Fruit fly (Drosophila melanogaster) whole organism, prepupa: ENCODE results near the gene CG5953.

Experiments
- CG10631 ChIP-seq: fragments of 200-800 bp; sonication (Bioruptor generic); optimal IDR thresholded peaks from 2 replicates; lab custom pipeline; 2016; ENCODE audit warnings: missing biosample characterization, missing genetic modification characterization
- CG10669 ChIP-seq: fragments of 200-800 bp; sonication (Bioruptor generic); optimal IDR thresholded peaks from 3 replicates; lab custom pipeline; 2018; ENCODE audit warnings: missing biosample characterization, mild to moderate bottlenecking, missing genetic modification characterization, moderate library complexity
- CG11294 ChIP-seq: fragments of 200-800 bp; sonication (Bioruptor generic); IDR thresholded peaks from 2 replicates; pipeline ENCODE4 v1.3.6; 2022; ENCODE audit warnings: missing biosample characterization, missing genetic modification characterization
- CG11762 ChIP-seq: fragments of 200-800 bp; sonication (Bioruptor generic); optimal IDR thresholded peaks from 3 replicates; lab custom pipeline; 2016; ENCODE audit warnings: missing biosample characterization, missing genetic modification characterization; ENCODE audit not compliant: insufficient read depth
- CG11902 ChIP-seq: fragments of 200-800 bp; sonication (Bioruptor generic); optimal IDR thresholded peaks from 3 replicates; lab custom pipeline; 2016; ENCODE audit warnings: missing biosample characterization, missing genetic modification characterization
- CG15336 ChIP-seq: fragments of 200-800 bp; sonication (Bioruptor generic); IDR thresholded peaks from 2 replicates; pipeline ENCODE4 v1.3.6; 2022; ENCODE audit warnings: missing biosample characterization, missing genetic modification characterization
- CG16779 ChIP-seq: fragments of 200-800 bp; sonication (Bioruptor generic); optimal IDR thresholded peaks from 3 replicates; lab custom pipeline; 2017; ENCODE audit warnings: missing biosample characterization, mild to moderate bottlenecking, missing genetic modification characterization
- CG3032 ChIP-seq: fragments of 200-800 bp; optimal IDR thresholded peaks from 2 replicates; lab custom pipeline; 2019; ENCODE audit warnings: missing biosample characterization, mild to moderate bottlenecking, missing genetic modification characterization, moderate library complexity
- CG31627 ChIP-seq: fragments of 200-800 bp; sonication (Bioruptor generic); optimal IDR thresholded peaks from 3 replicates; lab custom pipeline; 2016; ENCODE audit warnings: missing biosample characterization, missing genetic modification characterization
- CG32006 ChIP-seq: fragments of 200-800 bp; sonication (Bioruptor generic); optimal IDR thresholded peaks from 3 replicates; lab custom pipeline; 2017; ENCODE audit warnings: missing biosample characterization, mild to moderate bottlenecking, missing genetic modification characterization
- CG34406 ChIP-seq: fragments of 200-800 bp; sonication (Bioruptor generic); optimal IDR thresholded peaks from 3 replicates; lab custom pipeline; 2016; ENCODE audit warnings: missing biosample characterization, missing genetic modification characterization
- CG4318 ChIP-seq: fragments of 200-800 bp; sonication (Bioruptor generic); optimal IDR thresholded peaks from 3 replicates; lab custom pipeline; 2017; ENCODE audit warnings: missing biosample characterization, mild to moderate bottlenecking, missing genetic modification characterization
- CG6163 ChIP-seq: fragments of 200-800 bp; sonication (Bioruptor generic); IDR thresholded peaks from 3 replicates; pipeline ENCODE4 v1.3.6; 2022; ENCODE audit warnings: missing biosample characterization, missing genetic modification characterization
- CG6276 ChIP-seq: fragments of 200-800 bp; sonication (Bioruptor generic); optimal IDR thresholded peaks from 2 replicates; lab custom pipeline; 2017; ENCODE audit warnings: missing biosample characterization, mild to moderate bottlenecking, missing genetic modification characterization
- CG6808 ChIP-seq: fragments of 200-800 bp; sonication (Bioruptor generic); optimal IDR thresholded peaks from 3 replicates; lab custom pipeline; 2017; ENCODE audit warnings: missing biosample characterization, missing genetic modification characterization, mild to moderate bottlenecking, moderate library complexity, missing genetic modification reagents
- CG6854 ChIP-seq: fragments of 200-800 bp; sonication (Bioruptor generic); optimal IDR thresholded peaks from 2 replicates; lab custom pipeline; 2017; ENCODE audit warnings: missing biosample characterization, mild to moderate bottlenecking, missing genetic modification characterization
- CG8119 ChIP-seq: fragments of 200-800 bp; sonication (Bioruptor generic); IDR thresholded peaks from 3 replicates; pipeline ENCODE4 v1.3.6; 2022; ENCODE audit warnings: missing biosample characterization, missing genetic modification characterization
- CG8319 ChIP-seq: fragments of 200-800 bp; sonication (Bioruptor generic); optimal IDR thresholded peaks from 3 replicates; lab custom pipeline; 2016; ENCODE audit warnings: missing biosample characterization, missing genetic modification characterization
- CG9139 ChIP-seq: fragments of 200-800 bp; sonication (Bioruptor generic); optimal IDR thresholded peaks from 3 replicates; lab custom pipeline; 2017; ENCODE audit warnings: missing biosample characterization, mild to moderate bottlenecking, missing genetic modification characterization
- Eip75B ChIP-seq: fragments of 200-800 bp; sonication (Bioruptor generic); optimal IDR thresholded peaks from 3 replicates; lab custom pipeline; 2016; ENCODE audit warnings: missing biosample characterization, missing genetic modification characterization
- Eip78C ChIP-seq: fragments of 200-800 bp; sonication (Bioruptor generic); peaks from one replicate; lab custom pipeline; 2016; ENCODE audit warnings: missing biosample characterization, missing genetic modification characterization
- Ets96B ChIP-seq: fragments of 200-800 bp; optimal IDR thresholded peaks from 2 replicates; lab custom pipeline; 2019; ENCODE audit warnings: missing biosample characterization, mild to moderate bottlenecking, missing genetic modification characterization, moderate library complexity
- Gug ChIP-seq: fragments of 200-800 bp; sonication (Bioruptor generic); IDR thresholded peaks from 2 replicates; pipeline ENCODE4 v1.3.6; 2022; ENCODE audit warnings: missing biosample characterization, missing genetic modification characterization
- Hr38 ChIP-seq: sonication (Bioruptor generic); optimal IDR thresholded peaks from 2 replicates; lab custom pipeline; 2016; ENCODE audit warnings: missing biosample characterization, missing genetic modification characterization
- Hr4 ChIP-seq: fragments of 200-800 bp; sonication (Bioruptor generic); optimal IDR thresholded peaks from 3 replicates; lab custom pipeline; 2016; ENCODE audit warnings: missing biosample characterization, missing genetic modification characterization
- Sox102F ChIP-seq: fragments of 200-800 bp; sonication (Bioruptor generic); optimal IDR thresholded peaks from 2 replicates; lab custom pipeline; 2016; ENCODE audit warnings: missing biosample characterization, mild to moderate bottlenecking, missing genetic modification characterization
- Sox14 ChIP-seq: fragments of 200-800 bp; sonication (Bioruptor generic); optimal IDR thresholded peaks from 3 replicates; lab custom pipeline; 2016; ENCODE audit warnings: missing biosample characterization, missing genetic modification characterization
- dsx ChIP-seq: fragments of 200-800 bp; optimal IDR thresholded peaks from 3 replicates; lab custom pipeline; 2019; ENCODE audit warnings: missing biosample characterization, mild to moderate bottlenecking, missing genetic modification characterization, moderate library complexity; ENCODE audit not compliant: poor library complexity, severe bottlenecking
- eg ChIP-seq: fragments of 200-800 bp; sonication (Bioruptor generic); IDR thresholded peaks from 3 replicates; pipeline ENCODE4 v1.3.6; 2022; ENCODE audit warnings: missing biosample characterization, missing genetic modification characterization
- esn ChIP-seq: fragments of 200-800 bp; sonication (Bioruptor generic); optimal IDR thresholded peaks from 2 replicates; lab custom pipeline; 2016; ENCODE audit warnings: missing biosample characterization, mild to moderate bottlenecking, missing genetic modification characterization, moderate library complexity
- fd59A ChIP-seq: fragments of 200-800 bp; sonication (Bioruptor generic); optimal IDR thresholded peaks from 2 replicates; lab custom pipeline; 2017; ENCODE audit warnings: missing biosample characterization, mild to moderate bottlenecking, missing genetic modification characterization, missing genetic modification reagents
- fd85E ChIP-seq: fragments of 200-800 bp; sonication (Bioruptor generic); optimal IDR thresholded peaks from 3 replicates; lab custom pipeline; 2016; ENCODE audit warnings: missing biosample characterization, missing genetic modification characterization
- net ChIP-seq: fragments of 200-800 bp; sonication (Bioruptor generic); optimal IDR thresholded peaks from 3 replicates; lab custom pipeline; 2016; ENCODE audit warnings: missing biosample characterization, missing genetic modification characterization
- spab ChIP-seq: fragments of 200-800 bp; sonication (Bioruptor generic); optimal IDR thresholded peaks from 2 replicates; lab custom pipeline; 2017; ENCODE audit warnings: missing biosample characterization, mild to moderate bottlenecking, missing genetic modification characterization, missing genetic modification reagents
- ss ChIP-seq, 2 experiments: fragments of 200-800 bp; sonication (Bioruptor generic); optimal IDR thresholded peaks; 2 replicates in 1 of 2; 3 replicates in 1 of 2; lab custom pipeline; 2017 to 2018; ENCODE audit warnings: mild to moderate bottlenecking in 2 of 2, missing biosample characterization in 2 of 2, missing genetic modification characterization in 2 of 2, moderate library complexity in 1 of 2
- svp ChIP-seq: fragments of 200-800 bp; sonication (Bioruptor generic); peaks from one replicate; lab custom pipeline; 2016; ENCODE audit warnings: missing biosample characterization, missing genetic modification characterization
- topi ChIP-seq: fragments of 200-800 bp; sonication (Bioruptor generic); optimal IDR thresholded peaks from 3 replicates; lab custom pipeline; 2016; ENCODE audit warnings: missing biosample characterization, missing genetic modification characterization
- vri ChIP-seq: fragments of 200-800 bp; sonication (Bioruptor generic); optimal IDR thresholded peaks from 3 replicates; lab custom pipeline; 2016; ENCODE audit warnings: missing biosample characterization, mild to moderate bottlenecking, missing genetic modification characterization

Gene CG5953

dm6 chr2L:16519582-16520474, 12.8 kb downstream of the CG5953 start (continued):
- TF ChIP-seq CG34406 (GFP tag; lab: Kevin White, UChicago) (no peak), Hr4 (no peak), Hr38 (GFP tag; lab: Kevin White, UChicago) (no peak), Ets96B (no peak), CG6276 (GFP tag; lab: Kevin White, UChicago) (peak; percentile 39), esn (GFP tag; lab: Kevin White, UChicago) (peak; percentile 47), fd59A (GFP tag; lab: Kevin White, UChicago) (no peak), CG15336 (GFP tag; lab: Robert Waterston, UW) (peak; percentile 62)

- TF ChIP-seq CG6163 (GFP tag; lab: Robert Waterston, UW) (peak; percentile 47; the same call in 2 of the 3 replicates), CG6276 (GFP tag; lab: Kevin White, UChicago) (peak; percentile 69), CG16779 (tag; lab: Kevin White, UChicago) (peak; percentile 35), Eip78C (GFP tag; lab: Kevin White, UChicago) (peak; percentile 15), Gug (GFP tag; lab: Robert Waterston, UW) (peak; percentile 15; the same call in 1 of the 2 replicates), Ets96B (no peak), CG10631 (GFP tag; lab: Kevin White, UChicago) (no peak), CG6808 (peak; percentile 51), spab (GFP tag; lab: Kevin White, UChicago) (peak; percentile 26), svp (GFP tag; lab: Kevin White, UChicago) (peak; percentile 47), CG8119 (GFP tag; lab: Robert Waterston, UW) (peak; percentile 29; the same call in 2 of the 3 replicates), Hr38 (GFP tag; lab: Kevin White, UChicago) (no peak), ss (GFP tag; optimal IDR thresholded peaks at IDR 0.05; lab: Kevin White, UChicago) (peak; percentile 58 to 61), CG15336 (GFP tag; lab: Robert Waterston, UW) (0 out of 2 replicates have a peak, but pooled peaks have one; percentile 25), Hr4 (peak; percentile 4), CG32006 (GFP tag; lab: Kevin White, UChicago) (no peak), net (GFP tag; lab: Kevin White, UChicago) (peak; percentile 25), eg (GFP tag; lab: Robert Waterston, UW) (0 out of 3 replicates have a peak, but pooled peaks have one; percentile 22), CG9139 (peak; percentile 10)
These were observed 21.4 kb downstream of the CG5953 start for dm6 chr2L:16511277-16511678.

dm6 chr2L:16507682-16508269, 24.9 kb downstream of the CG5953 start:
- TF ChIP-seq CG3032: peak; percentile 4
- TF ChIP-seq topi (GFP tag; lab: Kevin White, UChicago): no peak
- TF ChIP-seq Eip78C (GFP tag; lab: Kevin White, UChicago): peak; percentile 55
- TF ChIP-seq Sox102F: no peak
- TF ChIP-seq CG11294 (GFP tag; lab: Robert Waterston, UW): no peak

DNA sequence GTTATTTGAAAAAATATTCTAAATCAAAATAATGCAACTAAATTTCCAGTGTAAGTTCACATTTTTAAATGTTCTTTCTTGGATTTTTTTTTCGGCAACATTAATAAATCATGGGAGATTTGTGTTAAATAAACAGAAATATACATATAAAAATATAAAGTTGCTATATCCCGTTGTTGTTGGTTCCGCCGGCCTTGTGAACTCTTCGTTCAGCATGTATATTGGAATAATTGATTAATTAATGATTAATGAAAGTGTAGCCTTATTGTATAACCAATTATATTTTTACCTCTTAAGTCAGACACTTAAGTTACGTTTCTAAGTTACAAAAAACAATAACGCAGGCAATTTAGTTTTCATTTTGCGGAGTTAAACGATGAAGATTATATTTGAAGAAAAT, 25.5 kb downstream of the CG5953 start:
- TF ChIP-seq CG10631 (GFP tag; lab: Kevin White, UChicago): no peak
- TF ChIP-seq svp (GFP tag; lab: Kevin White, UChicago): peak; percentile 80

- peak; percentile 64 for TF ChIP-seq CG34406 (GFP tag; lab: Kevin White, UChicago)
- peak; percentile 2 for TF ChIP-seq dsx (GFP tag; lab: Kevin White, UChicago)
- peak; percentile 37 for TF ChIP-seq CG11762
- TF ChIP-seq CG8119 (GFP tag; lab: Robert Waterston, UW): peak; percentile 72
- peak; percentile 55 for TF ChIP-seq CG4318
- TF ChIP-seq vri: peak; percentile 10
- TF ChIP-seq esn (GFP tag; lab: Kevin White, UChicago): peak; percentile 51
- TF ChIP-seq CG10631 (GFP tag; lab: Kevin White, UChicago): peak; percentile 65
- TF ChIP-seq CG9139: peak; percentile 31
- TF ChIP-seq CG31627: peak; percentile 34
- TF ChIP-seq CG10669: peak; percentile 48
- peak; percentile 58 for TF ChIP-seq Eip75B (GFP tag; lab: Kevin White, UChicago)
- peak; percentile 46 for TF ChIP-seq Sox14 (GFP tag; lab: Kevin White, UChicago)
- no peak for TF ChIP-seq CG8319 (GFP tag; lab: Kevin White, UChicago)
- no peak for TF ChIP-seq CG11902 (GFP tag; lab: Kevin White, UChicago)
- TF ChIP-seq fd85E (GFP tag; lab: Kevin White, UChicago): no peak
- TF ChIP-seq CG6854 (GFP tag; lab: Kevin White, UChicago): no peak
- TF ChIP-seq CG6163 (GFP tag; lab: Robert Waterston, UW): no peak; the same call in 2 of the 3 replicates
- TF ChIP-seq Gug (GFP tag; lab: Robert Waterston, UW): 0 out of 2 replicates have a peak, but pooled peaks have one; percentile 41
These were observed 29.7 kb downstream of the CG5953 start for dm6 chr2L:16502898-16503551.
